Worm (Caenorhabditis elegans): ENCODE results near the gene spe-41.
A peak's percentile ranks its signal among the peaks of the same experiment; 100 is the strongest.

Gene spe-41

ce11 chrIII:3461403-3461802 is 17.4 kb upstream of the spe-41 start, which contains the start of gene pph-6:
Gene pph-6, plus strand, starts transcription at chrIII:3461703.
- TF ChIP-seq nhr-237 (tag; optimal IDR thresholded peaks at IDR 0.05) = no peak
- no peak for TF ChIP-seq elt-1 (tag; optimal IDR thresholded peaks at IDR 0.05; ENCODE audit: borderline replicate concordance, insufficient read depth)
- TF ChIP-seq tbx-8 (GFP tag; optimal IDR thresholded peaks at IDR 0.05) = no peak
- no peak for TF ChIP-seq flh-1 (GFP tag; optimal IDR thresholded peaks at IDR 0.05)
- TF ChIP-seq zip-8 (tag; optimal IDR thresholded peaks at IDR 0.05) = no peak
- no peak for TF ChIP-seq unc-39 (tag; optimal IDR thresholded peaks at IDR 0.05)
- no peak for TF ChIP-seq ceh-43 (GFP tag; optimal IDR thresholded peaks at IDR 0.05)
- no peak for TF ChIP-seq ceh-39 (tag; optimal IDR thresholded peaks at IDR 0.05)
- no peak for TF ChIP-seq blmp-1 (tag; optimal IDR thresholded peaks at IDR 0.05)
- TF ChIP-seq nhr-76 (tag; optimal IDR thresholded peaks at IDR 0.05) = no peak
- no peak for TF ChIP-seq bed-3 (GFP tag; optimal IDR thresholded peaks at IDR 0.05)
- TF ChIP-seq drap-1 (GFP tag; optimal IDR thresholded peaks at IDR 0.05) = no peak
- no peak for TF ChIP-seq ham-2 (GFP tag; optimal IDR thresholded peaks at IDR 0.05)
- no peak for TF ChIP-seq ces-1 (GFP tag; optimal IDR thresholded peaks at IDR 0.05)
- no peak for TF ChIP-seq mls-2 (tag; optimal IDR thresholded peaks at IDR 0.05)
- no peak for TF ChIP-seq ztf-11 (tag; optimal IDR thresholded peaks at IDR 0.05)
- no peak for TF ChIP-seq sem-2 (GFP tag; optimal IDR thresholded peaks at IDR 0.05)
- TF ChIP-seq pha-4 (tag; optimal IDR thresholded peaks at IDR 0.05) = no peak
- TF ChIP-seq ceh-83 (GFP tag; optimal IDR thresholded peaks at IDR 0.05) = no peak

- TF ChIP-seq unc-62 (GFP tag; optimal IDR thresholded peaks at IDR 0.05) (peak; percentile 3), nhr-2 (tag; optimal IDR thresholded peaks at IDR 0.05) (no peak), bed-3 (GFP tag; optimal IDR thresholded peaks at IDR 0.05) (no peak), drap-1 (GFP tag; optimal IDR thresholded peaks at IDR 0.05) (peak; percentile 39), nhr-12 (tag; optimal IDR thresholded peaks at IDR 0.05) (no peak), cnd-1 (tag; optimal IDR thresholded peaks at IDR 0.05) (peak; percentile 56), nhr-237 (tag; optimal IDR thresholded peaks at IDR 0.05) (peak; percentile 80), ceh-39 (tag; optimal IDR thresholded peaks at IDR 0.05) (peak; percentile 62), lin-13 (tag; optimal IDR thresholded peaks at IDR 0.05) (peak; percentile 95), snpc-4 (tag; optimal IDR thresholded peaks at IDR 0.05) (no peak), tbx-8 (GFP tag; optimal IDR thresholded peaks at IDR 0.05) (peak; percentile 37), nhr-76 (tag; optimal IDR thresholded peaks at IDR 0.05) (no peak), unc-39 (tag; optimal IDR thresholded peaks at IDR 0.05) (no peak), elt-3 (tag; optimal IDR thresholded peaks at IDR 0.05) (no peak), lsy-2 (tag; optimal IDR thresholded peaks at IDR 0.05) (peak; percentile 88), mab-5 (tag; optimal IDR thresholded peaks at IDR 0.05) (no peak), sptf-1 (tag; optimal IDR thresholded peaks at IDR 0.05) (peak; percentile 67), mep-1 (tag; optimal IDR thresholded peaks at IDR 0.05) (peak; percentile 90), mls-2 (tag; optimal IDR thresholded peaks at IDR 0.05) (peak; percentile 51), M03D4.4 (tag; optimal IDR thresholded peaks at IDR 0.05) (peak; percentile 67), flh-1 (GFP tag; optimal IDR thresholded peaks at IDR 0.05) (no peak), elt-1 (tag; optimal IDR thresholded peaks at IDR 0.05; ENCODE audit: borderline replicate concordance, insufficient read depth) (no peak), ceh-83 (GFP tag; optimal IDR thresholded peaks at IDR 0.05) (no peak), ces-1 (GFP tag; optimal IDR thresholded peaks at IDR 0.05) (peak; percentile 92), unc-120 (tag; optimal IDR thresholded peaks at IDR 0.05; ENCODE audit: poor library complexity, severe bottlenecking) (peak; percentile 1), zip-8 (tag; optimal IDR thresholded peaks at IDR 0.05) (no peak), ceh-43 (GFP tag; optimal IDR thresholded peaks at IDR 0.05) (peak; percentile 32), nhr-28 (tag; optimal IDR thresholded peaks at IDR 0.05) (peak; percentile 4), blmp-1 (tag; optimal IDR thresholded peaks at IDR 0.05) (no peak), sem-2 (GFP tag; optimal IDR thresholded peaks at IDR 0.05) (no peak), pha-4 (tag; optimal IDR thresholded peaks at IDR 0.05) (peak; percentile 90), hlh-1 (tag; optimal IDR thresholded peaks at IDR 0.05) (peak; percentile 42), ztf-11 (tag; optimal IDR thresholded peaks at IDR 0.05) (no peak), ham-2 (GFP tag; optimal IDR thresholded peaks at IDR 0.05) (no peak), lin-32 (GFP tag; optimal IDR thresholded peaks at IDR 0.05) (no peak)
Observed at ce11 chrIII:3460061-3460460, 16.1 kb upstream of the spe-41 start, which contains the start of gene C34C12.8. Gene C34C12.8, plus strand, starts transcription at chrIII:3460406.

- no peak for TF ChIP-seq mab-5 (tag; optimal IDR thresholded peaks at IDR 0.05)
- peak; percentile 30 for TF ChIP-seq unc-120 (tag; optimal IDR thresholded peaks at IDR 0.05; ENCODE audit: poor library complexity, severe bottlenecking)
- peak; percentile 98 for TF ChIP-seq lsy-2 (tag; optimal IDR thresholded peaks at IDR 0.05)
- TF ChIP-seq snpc-4 (tag; optimal IDR thresholded peaks at IDR 0.05) = no peak
- no peak for TF ChIP-seq sem-2 (GFP tag; optimal IDR thresholded peaks at IDR 0.05)
- TF ChIP-seq nhr-12 (tag; optimal IDR thresholded peaks at IDR 0.05) = no peak
- peak; percentile 57 for TF ChIP-seq drap-1 (GFP tag; optimal IDR thresholded peaks at IDR 0.05)
- peak; percentile 37 for TF ChIP-seq hlh-1 (tag; optimal IDR thresholded peaks at IDR 0.05)
- TF ChIP-seq cnd-1 (tag; optimal IDR thresholded peaks at IDR 0.05) = peak; percentile 6
- no peak for TF ChIP-seq M03D4.4 (tag; optimal IDR thresholded peaks at IDR 0.05)
- TF ChIP-seq unc-62 (GFP tag; optimal IDR thresholded peaks at IDR 0.05) = no peak
- no peak for TF ChIP-seq nhr-28 (tag; optimal IDR thresholded peaks at IDR 0.05)
- TF ChIP-seq elt-1 (tag; optimal IDR thresholded peaks at IDR 0.05; ENCODE audit: borderline replicate concordance, insufficient read depth) = no peak
- peak; percentile 88 for TF ChIP-seq ces-1 (GFP tag; optimal IDR thresholded peaks at IDR 0.05)
- TF ChIP-seq unc-39 (tag; optimal IDR thresholded peaks at IDR 0.05) = no peak
- TF ChIP-seq lin-32 (GFP tag; optimal IDR thresholded peaks at IDR 0.05) = no peak
- TF ChIP-seq blmp-1 (tag; optimal IDR thresholded peaks at IDR 0.05) = no peak
- no peak for TF ChIP-seq ceh-83 (GFP tag; optimal IDR thresholded peaks at IDR 0.05)
- TF ChIP-seq elt-3 (tag; optimal IDR thresholded peaks at IDR 0.05) = peak; percentile 57
- TF ChIP-seq sptf-1 (tag; optimal IDR thresholded peaks at IDR 0.05) = peak; percentile 75
- no peak for TF ChIP-seq ceh-43 (GFP tag; optimal IDR thresholded peaks at IDR 0.05)
- peak; percentile 92 for TF ChIP-seq lin-13 (tag; optimal IDR thresholded peaks at IDR 0.05)
- TF ChIP-seq mep-1 (tag; optimal IDR thresholded peaks at IDR 0.05) = peak; percentile 98
- peak; percentile 55 for TF ChIP-seq ztf-11 (tag; optimal IDR thresholded peaks at IDR 0.05)
- TF ChIP-seq zip-8 (tag; optimal IDR thresholded peaks at IDR 0.05) = no peak
- TF ChIP-seq mls-2 (tag; optimal IDR thresholded peaks at IDR 0.05) = no peak
- peak; percentile 68 for TF ChIP-seq tbx-8 (GFP tag; optimal IDR thresholded peaks at IDR 0.05)
- TF ChIP-seq nhr-237 (tag; optimal IDR thresholded peaks at IDR 0.05) = peak; percentile 97
- no peak for TF ChIP-seq bed-3 (GFP tag; optimal IDR thresholded peaks at IDR 0.05)
- peak; percentile 65 for TF ChIP-seq pha-4 (tag; optimal IDR thresholded peaks at IDR 0.05)
- no peak for TF ChIP-seq flh-1 (GFP tag; optimal IDR thresholded peaks at IDR 0.05)
- TF ChIP-seq ham-2 (GFP tag; optimal IDR thresholded peaks at IDR 0.05) = no peak
- peak; percentile 90 for TF ChIP-seq ceh-39 (tag; optimal IDR thresholded peaks at IDR 0.05)
- peak; percentile 42 for TF ChIP-seq nhr-2 (tag; optimal IDR thresholded peaks at IDR 0.05)
Observed at ce11 chrIII:3456226-3456625, 12.2 kb upstream of the spe-41 start.
